Fruit fly (Drosophila melanogaster): ENCODE data around the gene Pvf3.

Pvf3 gene

dm6 chr2L:7076804-7077203 is 80.7 kb downstream of the Pvf3 start:
- TF ChIP-seq Sin3A (optimal IDR thresholded peaks at IDR 0.05) (no peak), insv (optimal IDR thresholded peaks at IDR 0.05) (no peak), ttk (optimal IDR thresholded peaks at IDR 0.05) (no peak), psq (optimal IDR thresholded peaks at IDR 0.05) (no peak), Myc (optimal IDR thresholded peaks at IDR 0.05) (no peak), h (optimal IDR thresholded peaks at IDR 0.05) (no peak)

dm6 chr2L:7076055-7076700 is 81.3 kb downstream of the Pvf3 start:
- TF ChIP-seq Myc (optimal IDR thresholded peaks at IDR 0.05) (no peak), insv (optimal IDR thresholded peaks at IDR 0.05) (no peak), h (optimal IDR thresholded peaks at IDR 0.05) (no peak), Sin3A (optimal IDR thresholded peaks at IDR 0.05) (no peak), psq (optimal IDR thresholded peaks at IDR 0.05) (no peak), ttk (optimal IDR thresholded peaks at IDR 0.05) (no peak)

DNA sequence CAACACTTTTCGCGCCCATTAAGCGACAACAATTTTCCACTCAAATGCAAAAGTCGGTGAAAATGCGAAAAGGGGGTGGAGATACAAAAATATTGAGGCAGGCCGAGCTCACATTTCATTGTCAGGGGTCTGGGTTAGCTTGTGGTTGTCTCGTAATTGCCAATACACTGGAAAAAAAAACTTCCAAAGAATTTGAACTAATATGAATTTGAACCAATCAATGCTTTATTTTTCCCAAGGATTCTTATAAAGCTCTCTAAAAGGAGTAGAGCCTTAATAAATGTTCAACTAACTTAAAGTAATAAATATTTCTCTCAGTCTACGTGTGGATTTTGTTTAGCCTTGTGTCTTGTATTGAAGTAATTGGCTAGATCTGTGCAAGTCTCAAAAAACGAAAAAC is 84.5 kb downstream of the Pvf3 start:
- TF ChIP-seq ttk (optimal IDR thresholded peaks at IDR 0.05) (no peak), psq (optimal IDR thresholded peaks at IDR 0.05) (no peak), h (optimal IDR thresholded peaks at IDR 0.05) (no peak), Sin3A (optimal IDR thresholded peaks at IDR 0.05) (no peak), insv (optimal IDR thresholded peaks at IDR 0.05) (no peak), Myc (optimal IDR thresholded peaks at IDR 0.05) (no peak)

DNA sequence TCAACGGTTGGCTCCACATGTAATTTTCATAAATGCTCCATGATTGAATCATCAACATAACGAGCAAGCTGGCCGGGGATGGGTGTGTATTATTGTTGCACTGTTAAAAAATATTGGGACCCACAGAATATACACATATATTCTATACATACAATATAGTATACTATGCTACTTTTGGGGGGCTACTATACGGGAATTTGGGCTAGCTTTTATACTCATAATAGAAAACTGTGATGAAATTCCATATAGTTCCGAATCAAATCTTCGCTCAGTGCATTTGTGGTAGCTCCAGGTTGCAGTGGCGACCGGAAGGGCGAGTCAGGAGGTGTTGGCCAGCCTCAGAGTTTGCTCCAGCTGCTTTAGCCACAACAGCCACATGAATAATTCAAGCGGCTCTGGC is 85.6 kb downstream of the Pvf3 start:
- TF ChIP-seq Myc (optimal IDR thresholded peaks at IDR 0.05), result no peak
- no peak for TF ChIP-seq insv (optimal IDR thresholded peaks at IDR 0.05)
- TF ChIP-seq Sin3A (optimal IDR thresholded peaks at IDR 0.05), result no peak
- TF ChIP-seq psq (optimal IDR thresholded peaks at IDR 0.05), result no peak

DNA sequence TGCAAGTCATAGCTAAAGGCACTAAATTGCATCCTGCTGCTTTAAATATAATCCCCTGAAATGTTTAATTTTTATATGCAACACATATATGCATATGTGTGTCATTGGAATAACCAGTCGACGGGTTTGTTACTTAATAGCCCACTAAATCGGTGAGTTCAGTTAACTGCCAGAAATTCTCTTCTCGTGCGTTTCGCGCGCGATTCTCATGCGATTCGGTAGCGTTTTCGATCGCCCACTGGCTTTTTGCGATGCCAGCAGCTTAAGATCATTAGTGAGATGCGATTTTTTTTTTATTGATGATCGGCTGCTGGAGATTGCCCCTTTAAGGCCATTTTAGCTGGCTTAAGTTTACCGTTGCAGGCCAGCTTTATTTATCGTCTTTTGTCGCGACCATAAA is 86.3 kb downstream of the Pvf3 start:
- no peak for TF ChIP-seq Sin3A (optimal IDR thresholded peaks at IDR 0.05)
- TF ChIP-seq psq (optimal IDR thresholded peaks at IDR 0.05), result no peak
- TF ChIP-seq Myc (optimal IDR thresholded peaks at IDR 0.05), result no peak
- no peak for TF ChIP-seq h (optimal IDR thresholded peaks at IDR 0.05)
- no peak for TF ChIP-seq insv (optimal IDR thresholded peaks at IDR 0.05)
- TF ChIP-seq ttk (optimal IDR thresholded peaks at IDR 0.05), result no peak

dm6 chr2L:7067683-7068082 is 89.8 kb downstream of the Pvf3 start, which contains the start of gene Ugt307A1:
Gene Ugt307A1, plus strand, starts transcription at chr2L:7067983.
- TF ChIP-seq ttk (optimal IDR thresholded peaks at IDR 0.05), result no peak
- no peak for TF ChIP-seq h (optimal IDR thresholded peaks at IDR 0.05)
- TF ChIP-seq Sin3A (optimal IDR thresholded peaks at IDR 0.05), result no peak
- TF ChIP-seq Myc (optimal IDR thresholded peaks at IDR 0.05), result no peak
- no peak for TF ChIP-seq insv (optimal IDR thresholded peaks at IDR 0.05)
- no peak for TF ChIP-seq psq (optimal IDR thresholded peaks at IDR 0.05)

- TF ChIP-seq h (optimal IDR thresholded peaks at IDR 0.05), result no peak
- no peak for TF ChIP-seq Sin3A (optimal IDR thresholded peaks at IDR 0.05)
- no peak for TF ChIP-seq insv (optimal IDR thresholded peaks at IDR 0.05)
- no peak for TF ChIP-seq psq (optimal IDR thresholded peaks at IDR 0.05)
- TF ChIP-seq Myc (optimal IDR thresholded peaks at IDR 0.05), result no peak
- no peak for TF ChIP-seq ttk (optimal IDR thresholded peaks at IDR 0.05)
Measured at dm6 chr2L:7065687-7066086, 91.8 kb downstream of the Pvf3 start, which contains the start of gene Nuf2. Gene Nuf2, minus strand, starts transcription at chr2L:7065837.

DNA sequence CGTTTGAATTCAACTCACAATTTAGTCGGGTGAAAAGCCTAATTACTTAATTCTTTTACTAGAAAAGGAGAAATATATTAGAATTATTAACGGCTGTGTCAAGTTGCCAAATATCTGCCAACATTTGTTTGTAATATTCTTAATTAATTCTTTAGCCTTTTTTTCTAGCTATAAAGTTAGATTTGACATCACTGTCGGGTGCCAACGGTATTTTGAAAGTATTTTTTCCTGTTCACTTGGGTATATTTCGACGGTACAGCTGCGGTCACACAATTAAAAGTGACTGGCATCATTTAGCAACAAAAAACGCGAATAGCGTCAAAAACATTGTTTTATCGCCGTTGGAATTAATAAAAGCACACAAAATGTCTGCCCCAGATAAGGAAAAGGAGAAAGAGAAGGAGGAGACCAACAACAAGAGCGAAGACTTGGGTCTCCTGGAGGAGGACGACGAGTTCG is 93.7 kb downstream of the Pvf3 start, which contains the start of gene Sem1:
TSS of gene Sem1 (plus strand) at position 266 of the 459 bp plus-strand sequence.
- TF ChIP-seq Sin3A (optimal IDR thresholded peaks at IDR 0.05), result no peak
- TF ChIP-seq Myc (optimal IDR thresholded peaks at IDR 0.05), result no peak
- TF ChIP-seq psq (optimal IDR thresholded peaks at IDR 0.05), result no peak
- no peak for TF ChIP-seq insv (optimal IDR thresholded peaks at IDR 0.05)
- no peak for TF ChIP-seq h (optimal IDR thresholded peaks at IDR 0.05)
- no peak for TF ChIP-seq ttk (optimal IDR thresholded peaks at IDR 0.05)

dm6 chr2L:7060751-7061150 is 96.7 kb downstream of the Pvf3 start, which contains the start of gene Mst27D:
Gene Mst27D, minus strand, starts transcription at chr2L:7060851.
- TF ChIP-seq Myc (optimal IDR thresholded peaks at IDR 0.05) (no peak), h (optimal IDR thresholded peaks at IDR 0.05) (no peak), ttk (optimal IDR thresholded peaks at IDR 0.05) (no peak), psq (optimal IDR thresholded peaks at IDR 0.05) (no peak), Sin3A (optimal IDR thresholded peaks at IDR 0.05) (no peak), insv (optimal IDR thresholded peaks at IDR 0.05) (no peak)

DNA sequence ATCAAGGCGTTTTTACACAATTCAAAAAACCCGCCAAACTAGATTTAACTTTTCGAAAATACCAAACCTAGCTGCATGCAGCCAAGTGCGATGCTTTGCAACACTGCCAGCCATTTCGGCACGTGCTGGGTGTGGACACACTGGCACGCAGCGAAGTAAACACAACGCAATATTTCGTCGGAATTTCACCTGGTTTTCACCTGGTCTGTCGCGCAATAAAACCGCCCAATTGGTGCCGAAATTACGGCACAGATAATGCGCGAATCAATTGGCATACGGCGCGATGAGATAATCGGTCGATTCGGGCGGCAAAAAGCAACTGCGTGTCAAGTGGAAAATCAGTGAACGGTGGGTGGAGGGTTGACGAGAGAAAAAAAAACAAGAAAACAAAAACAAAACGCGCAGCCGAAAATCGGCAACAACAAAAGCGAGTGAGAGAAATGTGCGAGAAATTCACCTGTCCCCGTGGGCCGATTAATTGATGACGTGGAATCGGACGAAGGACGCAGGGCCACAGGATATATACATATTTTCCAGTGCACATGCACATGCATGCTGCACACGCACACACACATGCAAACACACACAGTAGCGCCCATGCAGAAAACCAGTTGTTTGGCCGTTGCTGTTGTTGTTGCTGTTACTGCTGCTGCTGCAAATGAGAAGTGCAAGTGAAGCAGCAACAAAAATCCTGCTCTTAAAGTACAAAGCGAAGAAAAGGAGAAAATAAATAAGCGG is 101.1 kb downstream of the Pvf3 start, which contains the start of gene Mnn1:
TSS of gene Mnn1 (plus strand) at position 113 of the 738 bp plus-strand sequence.
- no peak for TF ChIP-seq Sin3A (optimal IDR thresholded peaks at IDR 0.05)
- no peak for TF ChIP-seq insv (optimal IDR thresholded peaks at IDR 0.05)
- TF ChIP-seq h (optimal IDR thresholded peaks at IDR 0.05), result no peak
- TF ChIP-seq ttk (optimal IDR thresholded peaks at IDR 0.05), result no peak
- TF ChIP-seq psq (optimal IDR thresholded peaks at IDR 0.05), result no peak
- TF ChIP-seq Myc (optimal IDR thresholded peaks at IDR 0.05), result no peak

DNA sequence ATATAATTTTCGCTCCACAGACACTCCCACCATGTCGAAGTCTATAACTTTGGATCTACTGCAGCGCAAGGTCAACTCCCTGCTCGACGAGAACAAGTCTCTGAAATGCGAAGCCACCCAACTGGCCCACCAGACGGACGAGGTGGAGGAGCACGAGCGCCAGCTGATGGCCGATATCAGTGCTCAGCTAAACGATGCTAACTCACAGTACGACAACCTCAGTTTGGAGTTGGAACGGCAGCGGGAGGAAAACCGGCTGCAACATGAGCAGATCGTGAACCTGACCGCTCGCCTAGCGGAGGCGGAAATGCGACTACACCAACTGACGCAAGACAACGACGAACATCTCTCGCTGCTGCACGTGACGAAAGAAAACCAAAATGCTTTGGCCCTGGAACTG is 105.8 kb downstream of the Pvf3 start:
- TF ChIP-seq psq (optimal IDR thresholded peaks at IDR 0.05) (no peak), h (optimal IDR thresholded peaks at IDR 0.05) (no peak), ttk (optimal IDR thresholded peaks at IDR 0.05) (no peak), Sin3A (optimal IDR thresholded peaks at IDR 0.05) (no peak)

- TF ChIP-seq Myc (optimal IDR thresholded peaks at IDR 0.05) (no peak), psq (optimal IDR thresholded peaks at IDR 0.05) (no peak), ttk (optimal IDR thresholded peaks at IDR 0.05) (no peak), insv (optimal IDR thresholded peaks at IDR 0.05) (no peak), h (optimal IDR thresholded peaks at IDR 0.05) (no peak), Sin3A (optimal IDR thresholded peaks at IDR 0.05) (no peak)
Measured at dm6 chr2L:7050492-7051182, 106.9 kb downstream of the Pvf3 start.
